Fruit fly (Drosophila melanogaster) whole organism, embryonic: ENCODE data around the gene CG8300.

Experiments used
- Abd-B ChIP-seq: fragments of 200-800 bp; sonication (Bioruptor generic); optimal IDR thresholded peaks from 2 replicates; lab custom pipeline; 2018; ENCODE audit warnings: missing biosample characterization, mild to moderate bottlenecking, missing genetic modification characterization, moderate library complexity
- CG1024 ChIP-seq: fragments of 200-800 bp; sonication (Bioruptor generic); IDR thresholded peaks from 2 replicates; pipeline ENCODE4 v1.3.6; 2022; ENCODE audit warnings: missing biosample characterization, missing genetic modification characterization
- CG11247 ChIP-seq: fragments of 200-800 bp; sonication (Bioruptor generic); IDR thresholded peaks from 2 replicates; pipeline ENCODE4 v1.3.6; 2022; ENCODE audit warnings: missing biosample characterization, missing genetic modification characterization
- CG11504 ChIP-seq: fragments of 200-800 bp; sonication (Bioruptor generic); optimal IDR thresholded peaks from 3 replicates; lab custom pipeline; 2019; ENCODE audit warnings: missing biosample characterization, mild to moderate bottlenecking, missing genetic modification characterization, moderate library complexity
- CG13123 ChIP-seq: fragments of 200-800 bp; sonication (Bioruptor generic); optimal IDR thresholded peaks from 2 replicates; lab custom pipeline; 2016; ENCODE audit warnings: missing biosample characterization, missing genetic modification characterization
- CG15269 ChIP-seq: fragments of 200-800 bp; sonication (Bioruptor generic); optimal IDR thresholded peaks from 2 replicates; lab custom pipeline; 2018; ENCODE audit warnings: missing biosample characterization, mild to moderate bottlenecking, missing genetic modification characterization, moderate library complexity
- CG18262 ChIP-seq: fragments of 200-800 bp; optimal IDR thresholded peaks from 3 replicates; lab custom pipeline; 2019; ENCODE audit warnings: missing biosample characterization, mild to moderate bottlenecking, missing genetic modification characterization, moderate library complexity
- CG2129 ChIP-seq: fragments of 200-800 bp; sonication (Bioruptor generic); IDR thresholded peaks from 2 replicates; pipeline ENCODE4 v1.3.6; 2022; ENCODE audit warnings: missing biosample characterization, missing genetic modification characterization; ENCODE audit not compliant: partially characterized antibody
- CG2889 ChIP-seq: fragments of 200-800 bp; sonication (Bioruptor generic); IDR thresholded peaks from 3 replicates; pipeline ENCODE4 v1.3.6; 2022; ENCODE audit warnings: missing biosample characterization, missing genetic modification characterization
- CG30020 ChIP-seq: fragments of 200-800 bp; optimal IDR thresholded peaks from 2 replicates; lab custom pipeline; 2019; ENCODE audit warnings: missing biosample characterization, mild to moderate bottlenecking, missing genetic modification characterization, moderate library complexity
- CG31365 ChIP-seq: fragments of 200-800 bp; sonication (Bioruptor generic); optimal IDR thresholded peaks from 2 replicates; lab custom pipeline; 2018; ENCODE audit warnings: missing biosample characterization, mild to moderate bottlenecking, missing genetic modification characterization
- CG3163 ChIP-seq: fragments of 200-800 bp; sonication (Bioruptor generic); optimal IDR thresholded peaks from 3 replicates; lab custom pipeline; 2016; ENCODE audit warnings: missing biosample characterization, missing genetic modification characterization
- CG3281 ChIP-seq: fragments of 200-800 bp; sonication (Bioruptor generic); optimal IDR thresholded peaks from 3 replicates; lab custom pipeline; 2017; ENCODE audit warnings: missing biosample characterization, mild to moderate bottlenecking, missing genetic modification characterization
- CG4404 ChIP-seq: fragments of 200-800 bp; sonication (Bioruptor generic); IDR thresholded peaks from 2 replicates; pipeline ENCODE4 v1.3.6; 2022; ENCODE audit warnings: missing biosample characterization, missing genetic modification characterization
- CG4820 ChIP-seq: fragments of 200-800 bp; sonication (Bioruptor generic); optimal IDR thresholded peaks from 3 replicates; lab custom pipeline; 2016; ENCODE audit warnings: missing biosample characterization, missing genetic modification characterization
- CG5245 ChIP-seq: fragments of 200-800 bp; sonication (Bioruptor generic); optimal IDR thresholded peaks from 3 replicates; lab custom pipeline; 2016; ENCODE audit warnings: missing biosample characterization, missing genetic modification characterization
- CG7839 ChIP-seq: fragments of 200-800 bp; sonication (Bioruptor generic); optimal IDR thresholded peaks from 3 replicates; lab custom pipeline; 2018; ENCODE audit warnings: missing biosample characterization, mild to moderate bottlenecking, missing genetic modification characterization, moderate library complexity
- CG9727 ChIP-seq: fragments of 200-800 bp; sonication (Bioruptor generic); optimal IDR thresholded peaks from 3 replicates; lab custom pipeline; 2017; ENCODE audit warnings: missing biosample characterization, mild to moderate bottlenecking, missing genetic modification characterization
- CG9797 ChIP-seq: fragments of 200-800 bp; sonication (Bioruptor generic); optimal IDR thresholded peaks from 3 replicates; lab custom pipeline; 2018; ENCODE audit warnings: missing biosample characterization, mild to moderate bottlenecking, missing genetic modification characterization
- Chrac-16 ChIP-seq: fragments of 200-800 bp; sonication (Bioruptor generic); optimal IDR thresholded peaks from 3 replicates; lab custom pipeline; 2016; ENCODE audit warnings: missing biosample characterization, missing genetic modification characterization
- Elba2 ChIP-seq: fragments of 200-800 bp; sonication (Bioruptor generic); optimal IDR thresholded peaks from 3 replicates; lab custom pipeline; 2016; ENCODE audit warnings: missing biosample characterization, missing genetic modification characterization
- Hr3 ChIP-seq: fragments of 200-800 bp; sonication (Bioruptor generic); optimal IDR thresholded peaks from 3 replicates; lab custom pipeline; 2016; ENCODE audit warnings: missing biosample characterization, missing genetic modification characterization
- Hsf ChIP-seq: fragments of 200-800 bp; sonication (Bioruptor generic); optimal IDR thresholded peaks from 3 replicates; lab custom pipeline; 2016; ENCODE audit warnings: missing biosample characterization, missing genetic modification characterization
- NFAT ChIP-seq: fragments of 200-800 bp; sonication (Bioruptor generic); IDR thresholded peaks from 2 replicates; pipeline ENCODE4 v1.3.6; 2022; ENCODE audit warnings: missing biosample characterization, missing genetic modification characterization
- Nf-YB ChIP-seq: fragments of 200-800 bp; sonication (Bioruptor generic); optimal IDR thresholded peaks from 3 replicates; lab custom pipeline; 2019; ENCODE audit warnings: missing biosample characterization, mild to moderate bottlenecking, missing genetic modification characterization, moderate library complexity
- Rfx ChIP-seq: fragments of 200-800 bp; sonication (Bioruptor generic); IDR thresholded peaks from 2 replicates; pipeline ENCODE4 v1.3.6; 2022; ENCODE audit warnings: missing biosample characterization, missing genetic modification characterization
- Scr ChIP-seq: fragments of 200-800 bp; sonication (Bioruptor generic); IDR thresholded peaks from 2 replicates; pipeline ENCODE4 v1.3.6; 2022; ENCODE audit warnings: missing biosample characterization, missing genetic modification characterization; ENCODE audit not compliant: partially characterized antibody
- Ssrp ChIP-seq: fragments of 200-800 bp; sonication (Bioruptor generic); optimal IDR thresholded peaks from 2 replicates; lab custom pipeline; 2018; ENCODE audit warnings: missing biosample characterization, mild to moderate bottlenecking, missing genetic modification characterization, moderate library complexity
- Trl ChIP-seq, 3 experiments: fragments of >200 bp in 2 of 3; fragments of 200-800 bp in 1 of 3; sonication (Bioruptor generic) in 1 of 3; optimal IDR thresholded peaks; 2 replicates in 1 of 3; 3 replicates in 2 of 3; lab custom pipeline; 2016 to 2017; ENCODE audit warnings: missing biosample characterization in 1 of 3, missing genetic modification characterization in 1 of 3
- Xbp1 ChIP-seq: fragments of 200-800 bp; sonication (Bioruptor generic); optimal IDR thresholded peaks from 3 replicates; lab custom pipeline; 2016; ENCODE audit warnings: missing biosample characterization, mild to moderate bottlenecking, missing genetic modification characterization
- YL-1 ChIP-seq: fragments of 200-800 bp; sonication (Bioruptor generic); optimal IDR thresholded peaks from 3 replicates; lab custom pipeline; 2017; ENCODE audit warnings: missing biosample characterization, mild to moderate bottlenecking, missing genetic modification characterization
- ara ChIP-seq: fragments of 200-800 bp; sonication (Bioruptor generic); IDR thresholded peaks from 2 replicates; pipeline ENCODE4 v1.3.6; 2022; ENCODE audit warnings: missing biosample characterization, missing genetic modification characterization
- bsh ChIP-seq, 2 experiments: fragments of 200-800 bp; sonication (Bioruptor generic); optimal IDR thresholded peaks; 2 replicates each; lab custom pipeline; 2017 to 2018; ENCODE audit warnings: mild to moderate bottlenecking in 2 of 2, missing biosample characterization in 2 of 2, missing genetic modification characterization in 2 of 2, moderate library complexity in 1 of 2
- caup ChIP-seq: fragments of 200-800 bp; sonication (Bioruptor generic); optimal IDR thresholded peaks from 3 replicates; lab custom pipeline; 2017; ENCODE audit warnings: missing biosample characterization, mild to moderate bottlenecking, missing genetic modification characterization, moderate library complexity; ENCODE audit not compliant: severe bottlenecking
- corto ChIP-seq: fragments of 200-800 bp; sonication (Bioruptor generic); optimal IDR thresholded peaks from 2 replicates; lab custom pipeline; 2016; ENCODE audit warnings: missing biosample characterization, mild to moderate bottlenecking, missing genetic modification characterization, moderate library complexity
- fd102C ChIP-seq: fragments of 200-800 bp; sonication (Bioruptor generic); optimal IDR thresholded peaks from 2 replicates; lab custom pipeline; 2018; ENCODE audit warnings: missing biosample characterization, mild to moderate bottlenecking, missing genetic modification characterization, moderate library complexity
- fd64A ChIP-seq: fragments of 200-800 bp; sonication (Bioruptor generic); optimal IDR thresholded peaks from 3 replicates; lab custom pipeline; 2018; ENCODE audit warnings: missing biosample characterization, mild to moderate bottlenecking, missing genetic modification characterization
- gcm ChIP-seq: fragments of 200-800 bp; sonication (Bioruptor generic); optimal IDR thresholded peaks from 2 replicates; lab custom pipeline; 2019; ENCODE audit warnings: missing biosample characterization, mild to moderate bottlenecking, missing genetic modification characterization, moderate library complexity
- gsb-n ChIP-seq: fragments of 200-800 bp; sonication (Bioruptor generic); optimal IDR thresholded peaks from 3 replicates; lab custom pipeline; 2018; ENCODE audit warnings: missing biosample characterization, mild to moderate bottlenecking, missing genetic modification characterization
- lola ChIP-seq, 3 experiments: fragments of >200 bp in 2 of 3; fragments of 200-800 bp in 1 of 3; sonication (Bioruptor generic) in 1 of 3; optimal IDR thresholded peaks; 2 replicates each; lab custom pipeline; 2017 to 2019; ENCODE audit warnings: missing biosample characterization in 3 of 3, missing genetic modification characterization in 3 of 3, mild to moderate bottlenecking in 1 of 3, moderate library complexity in 1 of 3
- nmo ChIP-seq: fragments of 200-800 bp; sonication (Bioruptor generic); optimal IDR thresholded peaks from 2 replicates; lab custom pipeline; 2018; ENCODE audit warnings: missing biosample characterization, mild to moderate bottlenecking, missing genetic modification characterization, moderate library complexity
- onecut ChIP-seq: fragments of 200-800 bp; sonication (Bioruptor generic); IDR thresholded peaks from 2 replicates; pipeline ENCODE4 v1.3.6; 2022; ENCODE audit warnings: missing biosample characterization, missing genetic modification characterization
- row ChIP-seq: fragments of 200-800 bp; sonication (Bioruptor generic); IDR thresholded peaks from 3 replicates; pipeline ENCODE4 v1.3.6; 2022; ENCODE audit warnings: missing biosample characterization, missing genetic modification characterization
- sisA ChIP-seq: fragments of 200-800 bp; sonication (Bioruptor generic); IDR thresholded peaks from 2 replicates; pipeline ENCODE4 v1.3.6; 2022; ENCODE audit warnings: missing biosample characterization, missing genetic modification characterization
- slou ChIP-seq: fragments of 200-800 bp; sonication (Bioruptor generic); optimal IDR thresholded peaks from 3 replicates; lab custom pipeline; 2016; ENCODE audit warnings: missing biosample characterization, missing genetic modification characterization
- sug ChIP-seq: fragments of 200-800 bp; optimal IDR thresholded peaks from 2 replicates; lab custom pipeline; 2019; ENCODE audit warnings: missing biosample characterization, mild to moderate bottlenecking, missing genetic modification characterization, moderate library complexity
- trem ChIP-seq: fragments of 200-800 bp; optimal IDR thresholded peaks from 3 replicates; lab custom pipeline; 2019; ENCODE audit warnings: missing biosample characterization, mild to moderate bottlenecking, missing genetic modification characterization, moderate library complexity
- unpg ChIP-seq: fragments of 200-800 bp; sonication (Bioruptor generic); optimal IDR thresholded peaks from 3 replicates; lab custom pipeline; 2018; ENCODE audit warnings: missing biosample characterization, mild to moderate bottlenecking, missing genetic modification characterization, moderate library complexity
- zfh1 ChIP-seq: fragments of 200-800 bp; sonication (Bioruptor generic); IDR thresholded peaks from 3 replicates; pipeline ENCODE4 v1.3.6; 2022; ENCODE audit warnings: missing biosample characterization, missing genetic modification characterization

CG8300 gene

DNA sequence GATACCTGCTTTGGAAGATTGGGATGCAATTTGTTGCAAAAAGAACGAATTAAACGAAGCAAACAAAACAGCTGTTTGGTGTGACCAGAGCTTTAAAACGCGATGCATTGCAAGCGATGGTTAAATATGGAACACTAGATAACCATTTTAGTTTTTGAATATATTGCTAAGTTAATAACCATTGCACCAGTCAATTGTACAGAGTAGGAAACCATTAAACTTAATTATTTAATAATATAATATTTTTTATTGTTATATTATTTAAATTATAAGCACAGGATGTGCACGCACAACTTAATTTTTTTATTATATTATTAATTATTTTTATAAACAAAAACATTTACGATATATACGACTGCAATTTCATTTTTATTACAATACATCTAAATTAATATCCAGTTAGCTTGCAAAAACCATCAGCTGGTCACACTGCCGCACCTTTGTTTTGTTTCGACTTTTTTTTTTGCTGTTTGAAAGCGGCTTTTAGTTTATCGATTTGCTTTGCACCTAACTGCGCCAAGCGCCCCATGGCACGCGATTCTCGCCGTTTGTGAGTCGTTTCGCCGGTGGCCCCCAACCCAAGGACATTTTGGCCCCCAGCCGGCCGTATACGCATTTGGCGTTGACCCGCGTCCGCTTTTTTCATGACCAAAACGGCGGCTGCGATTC, at the start of gene CG8300, which contains the start of gene CG4617 (continued):
- TF ChIP-seq zfh1 (GFP tag; lab: Robert Waterston, UW) (no peak), gcm (GFP tag; lab: Kevin White, UChicago) (no peak), Abd-B (peak; percentile 47), slou (GFP tag; lab: Kevin White, UChicago) (no peak), CG3163 (GFP tag; lab: Kevin White, UChicago) (no peak), CG2889 (no peak), CG9797 (peak; percentile 19), NFAT (no peak), corto (GFP tag; lab: Kevin White, UChicago) (no peak), CG30020 (tag; lab: Kevin White, UChicago) (peak; percentile 6), CG7839 (tag; lab: Kevin White, UChicago) (peak; percentile 56), fd102C (GFP tag; lab: Kevin White, UChicago) (no peak), CG4404 (GFP tag; lab: Robert Waterston, UW) (0 out of 2 replicates have a peak, but pooled peaks have one; percentile 7), ara (GFP tag; lab: Robert Waterston, UW) (0 out of 2 replicates have a peak, but pooled peaks have one; percentile 24), trem (tag; lab: Kevin White, UChicago) (peak; percentile 15), CG2129 (GFP tag; lab: Robert Waterston, UW) (no peak), sisA (GFP tag; lab: Robert Waterston, UW) (no peak), CG18262 (tag; lab: Kevin White, UChicago) (peak; percentile 37), CG31365 (tag; lab: Kevin White, UChicago) (no peak), CG4820 (GFP tag; lab: Kevin White, UChicago) (no peak), gsb-n (tag; lab: Kevin White, UChicago) (peak; percentile 21), CG3281 (GFP tag; lab: Kevin White, UChicago) (no peak), Hr3 (GFP tag; lab: Kevin White, UChicago) (peak; percentile 25), Hsf (no peak), Chrac-16 (GFP tag; lab: Kevin White, UChicago) (peak; percentile 2), caup (GFP tag; lab: Kevin White, UChicago) (no peak), CG1024 (no peak), CG11247 (GFP tag; lab: Robert Waterston, UW) (no peak), onecut (GFP tag; lab: Robert Waterston, UW) (peak; percentile 84), row (GFP tag; lab: Robert Waterston, UW) (peak; percentile 70), CG11504 (peak; percentile 56), Rfx (no peak), unpg (GFP tag; lab: Kevin White, UChicago) (no peak), Ssrp (tag; lab: Kevin White, UChicago) (peak; percentile 58), Scr (GFP tag; lab: Robert Waterston, UW) (peak; percentile 49), Xbp1 (peak; percentile 22), sug (tag; lab: Kevin White, UChicago) (no peak), CG13123 (GFP tag; lab: Kevin White, UChicago) (no peak), bsh (GFP tag; optimal IDR thresholded peaks at IDR 0.05; lab: Kevin White, UChicago) (peak in 1 of 2 experiments; percentile 31), Trl (optimal IDR thresholded peaks at IDR 0.05; lab: Kevin White, UChicago) (no peak), Trl (GFP tag; optimal IDR thresholded peaks at IDR 0.05; lab: Kevin White, UChicago) (no peak), YL-1 (GFP tag; lab: Kevin White, UChicago) (peak; percentile 25), CG15269 (peak; percentile 20), fd64A (GFP tag; lab: Kevin White, UChicago) (no peak), Elba2 (GFP tag; lab: Kevin White, UChicago) (peak; percentile 25), CG5245 (GFP tag; lab: Kevin White, UChicago) (no peak), Nf-YB (GFP tag; lab: Kevin White, UChicago) (peak; percentile 11), nmo (GFP tag; lab: Kevin White, UChicago) (peak; percentile 65), lola (GFP tag; optimal IDR thresholded peaks at IDR 0.05; lab: Kevin White, UChicago) (peak in 1 of 3 experiments; percentile 20), CG9727 (peak; percentile 11)
